Fruit fly (Drosophila melanogaster): ENCODE results near the gene lmgA.
A peak's percentile ranks its signal among the peaks of the same experiment; 100 is the strongest.

Gene lmgA

DNA sequence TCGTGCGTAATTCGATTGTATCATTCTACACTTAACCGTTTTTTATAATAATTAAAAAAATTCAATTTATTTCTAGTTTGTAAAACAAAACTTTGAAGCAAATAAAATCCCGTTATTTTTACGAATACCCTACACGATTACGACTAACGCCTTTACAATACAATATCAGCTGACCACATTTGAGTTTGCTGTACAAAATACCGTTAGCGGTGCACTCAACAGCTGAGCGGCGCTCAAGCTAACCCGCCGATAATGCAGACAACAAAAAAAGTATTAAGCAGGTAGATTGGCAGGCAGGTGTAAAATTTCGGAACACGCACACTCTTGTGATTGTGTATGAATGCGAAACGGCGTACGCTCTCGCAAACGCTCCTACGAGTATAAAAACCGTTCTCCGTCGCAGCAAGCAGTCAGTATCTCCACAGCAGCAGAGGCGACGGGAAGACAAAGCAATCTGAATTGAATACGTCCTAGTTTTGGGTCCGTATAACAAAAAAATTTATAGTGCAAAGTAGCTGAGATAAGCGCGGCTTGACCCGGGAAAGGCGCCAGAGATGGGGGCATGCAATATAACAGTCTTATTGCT lies 6.6 kb downstream of the lmgA start, which contains the start of gene Acer (continued):
- TF ChIP-seq gem (tag; optimal IDR thresholded peaks at IDR 0.05) (no peak), zfh2 (GFP tag; optimal IDR thresholded peaks at IDR 0.05) (no peak), slbo (GFP tag; IDR thresholded peaks at IDR 0.05) (no peak), lov (optimal IDR thresholded peaks at IDR 0.05) (no peak), lov (GFP tag; IDR thresholded peaks at IDR 0.05) (no peak), D19A (tag; optimal IDR thresholded peaks at IDR 0.05) (peak; percentile 40), CG6791 (GFP tag; IDR thresholded peaks at IDR 0.05; ENCODE audit: partially characterized antibody) (peak; percentile 56; the same call in 1 of the 3 replicates), CG4707 (GFP tag; optimal IDR thresholded peaks at IDR 0.05) (no peak), CG15269 (tag; optimal IDR thresholded peaks at IDR 0.05) (no peak), br (optimal IDR thresholded peaks at IDR 0.05) (no peak), Lhr (GFP tag; optimal IDR thresholded peaks at IDR 0.05) (no peak), unc-4 (GFP tag; IDR thresholded peaks at IDR 0.05; ENCODE audit: partially characterized antibody) (0 out of 2 replicates have a peak, but pooled peaks have one; percentile 35), Side (GFP tag; optimal IDR thresholded peaks at IDR 0.05) (no peak), CG1233 (GFP tag; optimal IDR thresholded peaks at IDR 0.05) (no peak), CG32772 (GFP tag; IDR thresholded peaks at IDR 0.05) (no peak), CG6854 (GFP tag; optimal IDR thresholded peaks at IDR 0.05) (no peak), CG4404 (GFP tag; IDR thresholded peaks at IDR 0.05) (no peak), CG7963 (GFP tag; IDR thresholded peaks at IDR 0.05; ENCODE audit: partially characterized antibody) (no peak), sc (optimal IDR thresholded peaks at IDR 0.05) (no peak), sc (GFP tag; optimal IDR thresholded peaks at IDR 0.05) (no peak), cas (GFP tag; IDR thresholded peaks at IDR 0.05) (no peak), psq (GFP tag; optimal IDR thresholded peaks at IDR 0.05) (no peak), sens-2 (GFP tag; IDR thresholded peaks at IDR 0.05) (no peak), chif (GFP tag; optimal IDR thresholded peaks at IDR 0.05) (no peak), rib (GFP tag; IDR thresholded peaks at IDR 0.05) (peak; percentile 73; the same call in 1 of the 2 replicates), Taf1 (GFP tag; IDR thresholded peaks at IDR 0.05) (no peak), nau (GFP tag; optimal IDR thresholded peaks at IDR 0.05) (no peak), CG3847 (GFP tag; IDR thresholded peaks at IDR 0.05) (no peak), Hr3 (GFP tag; optimal IDR thresholded peaks at IDR 0.05) (no peak), Elba2 (GFP tag; optimal IDR thresholded peaks at IDR 0.05) (no peak), CG7357 (GFP tag; IDR thresholded peaks at IDR 0.05) (no peak), HmgD (GFP tag; optimal IDR thresholded peaks at IDR 0.05) (no peak), ato (GFP tag; IDR thresholded peaks at IDR 0.05; ENCODE audit: partially characterized antibody) (no peak; the same call in 1 of the 2 replicates), Sin3A (optimal IDR thresholded peaks at IDR 0.05) (no peak), her (GFP tag; optimal IDR thresholded peaks at IDR 0.05) (peak; percentile 15), tx (GFP tag; optimal IDR thresholded peaks at IDR 0.05) (no peak), zen2 (GFP tag; IDR thresholded peaks at IDR 0.05; ENCODE audit: partially characterized antibody) (peak; percentile 4; the same call in 1 of the 3 replicates), NFAT (GFP tag; IDR thresholded peaks at IDR 0.05) (no peak), CG2129 (GFP tag; IDR thresholded peaks at IDR 0.05; ENCODE audit: partially characterized antibody) (peak; percentile 47; the same call in 1 of the 2 replicates), CG3163 (GFP tag; optimal IDR thresholded peaks at IDR 0.05) (no peak), lmd (GFP tag; IDR thresholded peaks at IDR 0.05) (no peak), CG18262 (tag; optimal IDR thresholded peaks at IDR 0.05) (peak; percentile 0), Myb (GFP tag; optimal IDR thresholded peaks at IDR 0.05) (peak; percentile 37), CG34376 (GFP tag; optimal IDR thresholded peaks at IDR 0.05) (peak; percentile 64), prd (optimal IDR thresholded peaks at IDR 0.05) (no peak), prd (GFP tag; IDR thresholded peaks at IDR 0.05) (no peak), CG7271 (tag; optimal IDR thresholded peaks at IDR 0.05) (no peak), fd96Cb (tag; optimal IDR thresholded peaks at IDR 0.05) (no peak), CG14667 (GFP tag; IDR thresholded peaks at IDR 0.05) (no peak), CG17385 (GFP tag; optimal IDR thresholded peaks at IDR 0.05) (peak; percentile 5), hkb (optimal IDR thresholded peaks at IDR 0.05) (no peak), hkb (GFP tag; IDR thresholded peaks at IDR 0.05) (0 out of 2 replicates have a peak, but pooled peaks have one; percentile 13)
